Fruit fly (Drosophila melanogaster) whole organism, adult: ENCODE results near the gene CG12071.

Experiments used
- CG11617 ChIP-seq: fragments of 200-800 bp; sonication (Bioruptor generic); optimal IDR thresholded peaks from 2 replicates; lab custom pipeline; 2017; ENCODE audit warnings: mild to moderate bottlenecking, missing biosample characterization, missing genetic modification reagents, missing genetic modification characterization
- CG12768 ChIP-seq: fragments of 200-800 bp; sonication (Bioruptor generic); optimal IDR thresholded peaks from 2 replicates; lab custom pipeline; 2017; ENCODE audit warnings: missing biosample characterization, missing genetic modification characterization, mild to moderate bottlenecking, moderate library complexity, missing genetic modification reagents
- CG33017 ChIP-seq: fragments of 200-800 bp; sonication (Bioruptor generic); optimal IDR thresholded peaks from 2 replicates; lab custom pipeline; 2018; ENCODE audit warnings: missing biosample characterization, mild to moderate bottlenecking, missing genetic modification characterization, moderate library complexity
- CG5204 ChIP-seq: fragments of 200-800 bp; sonication (Bioruptor generic); optimal IDR thresholded peaks from 2 replicates; lab custom pipeline; 2016; ENCODE audit warnings: missing biosample characterization, missing genetic modification characterization
- Crg-1 ChIP-seq: fragments of 200-800 bp; sonication (Bioruptor generic); optimal IDR thresholded peaks from 2 replicates; lab custom pipeline; 2016; ENCODE audit warnings: missing biosample characterization, missing genetic modification characterization
- bab1 ChIP-seq: fragments of 200-800 bp; sonication (Bioruptor generic); optimal IDR thresholded peaks from 3 replicates; lab custom pipeline; 2019; ENCODE audit warnings: missing biosample characterization, mild to moderate bottlenecking, missing genetic modification characterization, moderate library complexity
- cic ChIP-seq: fragments of 200-800 bp; sonication (Bioruptor generic); optimal IDR thresholded peaks from 2 replicates; lab custom pipeline; 2017; ENCODE audit warnings: missing biosample characterization, mild to moderate bottlenecking, missing genetic modification characterization, moderate library complexity

dm6 chr3R:30918872-30919271 is 38.0 kb upstream of the CG12071 start:
- no peak for TF ChIP-seq Crg-1
- no peak for TF ChIP-seq CG5204 (GFP tag; lab: Kevin White, UChicago)
- no peak for TF ChIP-seq bab1 (GFP tag; lab: Kevin White, UChicago)
- no peak for TF ChIP-seq cic (GFP tag; lab: Kevin White, UChicago)
- TF ChIP-seq CG12768 (GFP tag; lab: Kevin White, UChicago), result no peak
- no peak for TF ChIP-seq CG11617 (GFP tag; lab: Kevin White, UChicago)
- TF ChIP-seq CG33017 (tag; lab: Kevin White, UChicago), result no peak
